Worm (Caenorhabditis elegans): Measurements from ENCODE around the gene C15H7.3.

The C15H7.3 gene

ce11 chrIII:9629054-9629453, 22.7 kb downstream of the C15H7.3 start, which contains the start of gene tbg-1:
Gene tbg-1 (minus strand): TSS chrIII:9629154.
- TF ChIP-seq R02D3.7 (tag; optimal IDR thresholded peaks at IDR 0.05), result no peak
- TF ChIP-seq mbf-1 (tag; optimal IDR thresholded peaks at IDR 0.05), result no peak
- no peak for TF ChIP-seq mab-5 (tag; optimal IDR thresholded peaks at IDR 0.05)
- TF ChIP-seq elt-1 (tag; optimal IDR thresholded peaks at IDR 0.05), result no peak
- no peak for TF ChIP-seq ZK546.5 (tag; optimal IDR thresholded peaks at IDR 0.05)
- TF ChIP-seq nhr-10 (tag; optimal IDR thresholded peaks at IDR 0.05), result no peak
- TF ChIP-seq mdl-1 (tag; optimal IDR thresholded peaks at IDR 0.05), result no peak
- TF ChIP-seq gmeb-1 (tag; optimal IDR thresholded peaks at IDR 0.05), result no peak
- no peak for TF ChIP-seq unc-39 (tag; optimal IDR thresholded peaks at IDR 0.05)
- TF ChIP-seq nhr-21 (tag; optimal IDR thresholded peaks at IDR 0.05), result no peak
- no peak for TF ChIP-seq C34F6.9 (tag; optimal IDR thresholded peaks at IDR 0.05)

- TF ChIP-seq nhr-129 (tag; optimal IDR thresholded peaks at IDR 0.05), result peak; percentile 4
- no peak for TF ChIP-seq elt-1 (tag; optimal IDR thresholded peaks at IDR 0.05)
- peak; percentile 3 for TF ChIP-seq ztf-4 (tag; optimal IDR thresholded peaks at IDR 0.05)
- no peak for TF ChIP-seq crh-2 (tag; optimal IDR thresholded peaks at IDR 0.05)
- no peak for TF ChIP-seq ama-1 (optimal IDR thresholded peaks at IDR 0.05)
- TF ChIP-seq lin-13 (GFP tag; optimal IDR thresholded peaks at IDR 0.05), result no peak
- no peak for TF ChIP-seq lin-11 (tag; optimal IDR thresholded peaks at IDR 0.05)
- TF ChIP-seq sma-9 (GFP tag; optimal IDR thresholded peaks at IDR 0.05), result no peak
- no peak for TF ChIP-seq sma-9 (tag; optimal IDR thresholded peaks at IDR 0.05)
- TF ChIP-seq nhr-12 (tag; optimal IDR thresholded peaks at IDR 0.05), result no peak
- TF ChIP-seq blmp-1 (tag; optimal IDR thresholded peaks at IDR 0.05; ENCODE audit: insufficient read depth), result no peak
- TF ChIP-seq F13H6.1 (tag; optimal IDR thresholded peaks at IDR 0.05), result no peak
These were observed 25.2 kb downstream of the C15H7.3 start for ce11 chrIII:9626602-9627001.

- TF ChIP-seq blmp-1 (tag; optimal IDR thresholded peaks at IDR 0.05; ENCODE audit: insufficient read depth) (no peak), ztf-11 (tag; optimal IDR thresholded peaks at IDR 0.05) (no peak), elt-3 (tag; optimal IDR thresholded peaks at IDR 0.05) (no peak), lin-11 (tag; optimal IDR thresholded peaks at IDR 0.05) (no peak), dmd-4 (tag; optimal IDR thresholded peaks at IDR 0.05) (no peak), ceh-16 (tag; optimal IDR thresholded peaks at IDR 0.05) (no peak), ztf-4 (tag; optimal IDR thresholded peaks at IDR 0.05) (no peak), nhr-21 (tag; optimal IDR thresholded peaks at IDR 0.05) (no peak), ama-1 (optimal IDR thresholded peaks at IDR 0.05) (no peak), Y55F3AM.14 (GFP tag; optimal IDR thresholded peaks at IDR 0.05) (no peak), mab-5 (tag; optimal IDR thresholded peaks at IDR 0.05) (no peak), crh-2 (tag; optimal IDR thresholded peaks at IDR 0.05) (no peak), C34F6.9 (tag; optimal IDR thresholded peaks at IDR 0.05) (no peak), nhr-12 (tag; optimal IDR thresholded peaks at IDR 0.05) (no peak), nhr-11 (tag; optimal IDR thresholded peaks at IDR 0.05) (no peak), F13H6.1 (tag; optimal IDR thresholded peaks at IDR 0.05) (no peak), unc-55 (GFP tag; optimal IDR thresholded peaks at IDR 0.05) (no peak), nhr-129 (tag; optimal IDR thresholded peaks at IDR 0.05) (no peak), sem-4 (tag; optimal IDR thresholded peaks at IDR 0.05) (no peak)
These were observed 28.3 kb downstream of the C15H7.3 start for ce11 chrIII:9623460-9623859.

- TF ChIP-seq F13H6.1 (tag; optimal IDR thresholded peaks at IDR 0.05), result peak; percentile 25
- TF ChIP-seq nhr-129 (tag; optimal IDR thresholded peaks at IDR 0.05), result peak; percentile 25
- TF ChIP-seq sma-9 (GFP tag; optimal IDR thresholded peaks at IDR 0.05), result peak; percentile 29
- TF ChIP-seq sma-9 (tag; optimal IDR thresholded peaks at IDR 0.05), result no peak
- TF ChIP-seq sem-4 (tag; optimal IDR thresholded peaks at IDR 0.05), result no peak
- peak; percentile 87 for TF ChIP-seq fos-1 (tag; optimal IDR thresholded peaks at IDR 0.05)
- peak; percentile 27 for TF ChIP-seq crh-2 (tag; optimal IDR thresholded peaks at IDR 0.05)
- no peak for TF ChIP-seq ztf-1 (GFP tag; conservative IDR thresholded peaks at IDR 0.05)
- TF ChIP-seq ztf-4 (tag; optimal IDR thresholded peaks at IDR 0.05), result no peak
These were observed 29.8 kb downstream of the C15H7.3 start for ce11 chrIII:9621840-9622525.

- TF ChIP-seq F13H6.1 (tag; optimal IDR thresholded peaks at IDR 0.05), result peak; percentile 82
- no peak for TF ChIP-seq dmd-4 (tag; optimal IDR thresholded peaks at IDR 0.05)
- TF ChIP-seq fos-1 (tag; optimal IDR thresholded peaks at IDR 0.05), result peak; percentile 54
- no peak for TF ChIP-seq gmeb-1 (tag; optimal IDR thresholded peaks at IDR 0.05)
- no peak for TF ChIP-seq sem-4 (tag; optimal IDR thresholded peaks at IDR 0.05)
- TF ChIP-seq blmp-1 (tag; optimal IDR thresholded peaks at IDR 0.05; ENCODE audit: insufficient read depth), result peak; percentile 26
- peak; percentile 38 for TF ChIP-seq egl-27 (tag; optimal IDR thresholded peaks at IDR 0.05)
- TF ChIP-seq nhr-129 (tag; optimal IDR thresholded peaks at IDR 0.05), result peak; percentile 78
- peak; percentile 30 for TF ChIP-seq C34F6.9 (tag; optimal IDR thresholded peaks at IDR 0.05)
- TF ChIP-seq lin-39 (tag; optimal IDR thresholded peaks at IDR 0.05), result no peak
- peak; percentile 1 for TF ChIP-seq ama-1 (optimal IDR thresholded peaks at IDR 0.05)
- TF ChIP-seq unc-55 (GFP tag; optimal IDR thresholded peaks at IDR 0.05), result no peak
- TF ChIP-seq nhr-21 (tag; optimal IDR thresholded peaks at IDR 0.05), result peak; percentile 4
- peak in 1 of 2 experiments; percentile 22 for TF ChIP-seq lsy-2 (tag; optimal IDR thresholded peaks at IDR 0.05)
- TF ChIP-seq sma-9 (GFP tag; optimal IDR thresholded peaks at IDR 0.05), result peak; percentile 81
- TF ChIP-seq sma-9 (tag; optimal IDR thresholded peaks at IDR 0.05), result no peak
These were observed 31.6 kb downstream of the C15H7.3 start for ce11 chrIII:9620148-9620547.

Data from whole organism, L2 larva.